Worm (Caenorhabditis elegans) whole organism, late embryonic: ENCODE data around the gene F38E11.9.
A peak's percentile ranks its signal among the peaks of the same experiment; 100 is the strongest.

Experiments used
- F13H6.1 ChIP-seq: sonication (generic microtip); optimal IDR thresholded peaks from 2 replicates; lab custom pipeline; 2016; ENCODE audit warnings: missing genetic modification characterization, missing compliant biosample characterization
- K02D7.2 ChIP-seq: sonication (generic microtip); optimal IDR thresholded peaks from 2 replicates; lab custom pipeline; 2017; ENCODE audit warnings: mild to moderate bottlenecking, missing genetic modification characterization, missing compliant biosample characterization
- K09A11.1 ChIP-seq: sonication (generic microtip); optimal IDR thresholded peaks from 2 replicates; lab custom pipeline; 2017; ENCODE audit warnings: antibody characterized with exemption, mild to moderate bottlenecking, missing genetic modification characterization, missing compliant biosample characterization; ENCODE audit not compliant: insufficient read depth
- ahr-1 ChIP-seq: sonication (generic microtip); optimal IDR thresholded peaks from 2 replicates; lab custom pipeline; 2016; ENCODE audit warnings: missing genetic modification characterization, missing compliant biosample characterization
- ceh-14 ChIP-seq: sonication (generic microtip); optimal IDR thresholded peaks from 2 replicates; lab custom pipeline; 2016; ENCODE audit warnings: missing genotype, missing genetic modification characterization, missing compliant biosample characterization
- ceh-19 ChIP-seq: fragments of 200-800 bp; sonication (Bioruptor generic); optimal IDR thresholded peaks from 2 replicates; lab custom pipeline; 2018; ENCODE audit warnings: mild to moderate bottlenecking, missing genetic modification characterization, missing compliant biosample characterization
- ceh-2 ChIP-seq: sonication (generic microtip); optimal IDR thresholded peaks from 2 replicates; lab custom pipeline; 2016; ENCODE audit warnings: missing genotype, missing genetic modification characterization, missing compliant biosample characterization
- ceh-22 ChIP-seq: sonication (generic microtip); optimal IDR thresholded peaks from 2 replicates; lab custom pipeline; 2017; ENCODE audit warnings: missing biosample characterization, missing genetic modification characterization
- ceh-24 ChIP-seq: sonication (generic microtip); optimal IDR thresholded peaks from 2 replicates; lab custom pipeline; 2016; ENCODE audit warnings: mild to moderate bottlenecking, missing genetic modification characterization, missing compliant biosample characterization
- ceh-31 ChIP-seq: sonication (generic microtip); optimal IDR thresholded peaks from 2 replicates; lab custom pipeline; 2016; ENCODE audit warnings: missing genetic modification characterization, missing compliant biosample characterization
- ceh-45 ChIP-seq: fragments of 200-800 bp; sonication (Bioruptor generic); IDR thresholded peaks from 2 replicates; pipeline ENCODE4 v1.3.6; 2022; ENCODE audit warnings: missing genetic modification reagents, missing genetic modification characterization, missing compliant biosample characterization
- ceh-6 ChIP-seq: fragments of 200-800 bp; sonication (Bioruptor generic); optimal IDR thresholded peaks from 2 replicates; lab custom pipeline; 2018; ENCODE audit warnings: mild to moderate bottlenecking, missing genetic modification characterization, missing compliant biosample characterization
- ceh-9 ChIP-seq: sonication (generic microtip); optimal IDR thresholded peaks from 2 replicates; lab custom pipeline; 2016; ENCODE audit warnings: mild to moderate bottlenecking, missing genetic modification characterization, inconsistent platforms, missing compliant biosample characterization
- che-1 ChIP-seq: sonication (generic microtip); optimal IDR thresholded peaks from 2 replicates; lab custom pipeline; 2016; ENCODE audit warnings: mild to moderate bottlenecking, missing genetic modification characterization, missing compliant biosample characterization
- dmd-4 ChIP-seq: sonication (generic microtip); optimal IDR thresholded peaks from 2 replicates; lab custom pipeline; 2016; ENCODE audit warnings: borderline replicate concordance, missing genetic modification characterization, missing compliant biosample characterization
- dve-1 ChIP-seq: sonication (generic microtip); optimal IDR thresholded peaks from 2 replicates; lab custom pipeline; 2017; ENCODE audit warnings: antibody characterized with exemption, mild to moderate bottlenecking, missing genetic modification characterization, missing compliant biosample characterization
- elt-2 ChIP-seq: sonication (generic microtip); optimal IDR thresholded peaks from 2 replicates; lab custom pipeline; 2016; ENCODE audit warnings: missing genetic modification reagents, missing genetic modification characterization, missing compliant biosample characterization
- elt-4 ChIP-seq: sonication (generic microtip); optimal IDR thresholded peaks from 2 replicates; lab custom pipeline; 2016; ENCODE audit warnings: missing genetic modification characterization, missing compliant biosample characterization
- eyg-1 ChIP-seq: sonication (generic microtip); optimal IDR thresholded peaks from 2 replicates; lab custom pipeline; 2016; ENCODE audit warnings: missing genotype, missing genetic modification characterization, missing compliant biosample characterization
- fax-1 ChIP-seq: sonication (generic microtip); optimal IDR thresholded peaks from 2 replicates; lab custom pipeline; 2016; ENCODE audit warnings: missing genotype, missing genetic modification characterization, missing compliant biosample characterization
- fkh-10 ChIP-seq: fragments of 150-350 bp; optimal IDR thresholded peaks from 2 replicates; lab custom pipeline; 2014; ENCODE audit warnings: missing biosample characterization, missing genetic modification reagents, missing genetic modification characterization
- fkh-6 ChIP-seq: sonication (generic microtip); optimal IDR thresholded peaks from 2 replicates; lab custom pipeline; 2016; ENCODE audit warnings: missing genetic modification characterization, missing compliant biosample characterization
- gmeb-2 ChIP-seq: sonication (generic microtip); optimal IDR thresholded peaks from 2 replicates; lab custom pipeline; 2016; ENCODE audit warnings: missing genetic modification characterization, inconsistent platforms, missing compliant biosample characterization
- hlh-13 ChIP-seq: fragments of 200-800 bp; sonication (Bioruptor generic); optimal IDR thresholded peaks from 2 replicates; lab custom pipeline; 2018; ENCODE audit warnings: mild to moderate bottlenecking, missing genetic modification characterization, missing compliant biosample characterization
- hlh-15 ChIP-seq: sonication (generic microtip); optimal IDR thresholded peaks from 2 replicates; lab custom pipeline; 2016; ENCODE audit warnings: missing genetic modification characterization, missing compliant biosample characterization
- hlh-30 ChIP-seq: sonication (generic microtip); optimal IDR thresholded peaks from 2 replicates; lab custom pipeline; 2017; ENCODE audit warnings: antibody characterized with exemption, missing genetic modification characterization, missing compliant biosample characterization; ENCODE audit not compliant: insufficient read depth
- hlh-8 ChIP-seq: sonication (generic microtip); optimal IDR thresholded peaks from 2 replicates; lab custom pipeline; 2016; ENCODE audit warnings: missing genotype, missing genetic modification characterization, missing compliant biosample characterization
- lim-6 ChIP-seq: sonication (generic microtip); optimal IDR thresholded peaks from 2 replicates; lab custom pipeline; 2016; ENCODE audit warnings: missing genetic modification characterization, missing compliant biosample characterization
- lin-11 ChIP-seq: fragments of 200-800 bp; sonication (Bioruptor generic); optimal IDR thresholded peaks from 2 replicates; lab custom pipeline; 2018; ENCODE audit warnings: mild to moderate bottlenecking, missing genetic modification characterization, missing compliant biosample characterization
- madf-2 ChIP-seq: sonication (generic microtip); optimal IDR thresholded peaks from 2 replicates; lab custom pipeline; 2017; ENCODE audit warnings: missing genetic modification characterization, missing compliant biosample characterization
- nfya-1 ChIP-seq: sonication (generic microtip); optimal IDR thresholded peaks from 2 replicates; lab custom pipeline; 2017; ENCODE audit warnings: missing genetic modification characterization, mild to moderate bottlenecking, missing compliant biosample characterization, antibody characterized with exemption, moderate library complexity
- npax-4 ChIP-seq: sonication (generic microtip); optimal IDR thresholded peaks from 2 replicates; lab custom pipeline; 2016; ENCODE audit warnings: missing genetic modification characterization, missing compliant biosample characterization
- odd-2 ChIP-seq: sonication (generic microtip); optimal IDR thresholded peaks from 2 replicates; lab custom pipeline; 2017; ENCODE audit warnings: antibody characterized with exemption, mild to moderate bottlenecking, missing genetic modification characterization, missing compliant biosample characterization
- pat-9 ChIP-seq: fragments of 200-800 bp; sonication (Bioruptor generic); optimal IDR thresholded peaks from 2 replicates; lab custom pipeline; 2018; ENCODE audit warnings: mild to moderate bottlenecking, missing genetic modification characterization, moderate library complexity, missing compliant biosample characterization
- pax-1 ChIP-seq: fragments of 150-350 bp; optimal IDR thresholded peaks from 2 replicates; lab custom pipeline; 2014; ENCODE audit warnings: missing biosample characterization, missing genetic modification characterization
- pha-2 ChIP-seq: sonication (generic microtip); optimal IDR thresholded peaks from 2 replicates; lab custom pipeline; 2017; ENCODE audit warnings: mild to moderate bottlenecking, missing genetic modification characterization, missing compliant biosample characterization
- sdc-2 ChIP-seq: sonication (generic microtip); optimal IDR thresholded peaks from 2 replicates; lab custom pipeline; 2016; ENCODE audit warnings: missing genotype, missing genetic modification characterization, missing compliant biosample characterization
- sox-4 ChIP-seq: sonication (generic microtip); optimal IDR thresholded peaks from 2 replicates; lab custom pipeline; 2017; ENCODE audit warnings: mild to moderate bottlenecking, missing genetic modification characterization, inconsistent platforms, missing compliant biosample characterization
- syd-9 ChIP-seq: sonication (generic microtip); optimal IDR thresholded peaks from 2 replicates; lab custom pipeline; 2016; ENCODE audit warnings: mild to moderate bottlenecking, missing genetic modification characterization, moderate library complexity, missing compliant biosample characterization
- tbx-2 ChIP-seq: sonication (generic microtip); optimal IDR thresholded peaks from 2 replicates; lab custom pipeline; 2016; ENCODE audit warnings: missing genetic modification characterization, missing compliant biosample characterization
- ttx-3 ChIP-seq: sonication (generic microtip); optimal IDR thresholded peaks from 2 replicates; lab custom pipeline; 2016; ENCODE audit warnings: missing genetic modification reagents, missing genetic modification characterization, missing compliant biosample characterization
- unc-42 ChIP-seq: sonication (generic microtip); optimal IDR thresholded peaks from 2 replicates; lab custom pipeline; 2016; ENCODE audit warnings: missing genotype, missing genetic modification characterization, missing compliant biosample characterization
- unc-55 ChIP-seq: sonication (generic microtip); optimal IDR thresholded peaks from 2 replicates; lab custom pipeline; 2017; ENCODE audit warnings: missing biosample characterization, missing genetic modification reagents, missing genetic modification characterization
- unc-86 ChIP-seq: sonication (generic microtip); optimal IDR thresholded peaks from 2 replicates; lab custom pipeline; 2016; ENCODE audit warnings: missing genetic modification characterization, missing compliant biosample characterization
- zip-5 ChIP-seq: sonication (generic microtip); optimal IDR thresholded peaks from 2 replicates; lab custom pipeline; 2016; ENCODE audit warnings: missing genetic modification characterization, missing compliant biosample characterization
- ztf-16 ChIP-seq: sonication (generic microtip); optimal IDR thresholded peaks from 2 replicates; lab custom pipeline; 2017; ENCODE audit warnings: missing genetic modification characterization, missing compliant biosample characterization

The F38E11.9 gene

DNA sequence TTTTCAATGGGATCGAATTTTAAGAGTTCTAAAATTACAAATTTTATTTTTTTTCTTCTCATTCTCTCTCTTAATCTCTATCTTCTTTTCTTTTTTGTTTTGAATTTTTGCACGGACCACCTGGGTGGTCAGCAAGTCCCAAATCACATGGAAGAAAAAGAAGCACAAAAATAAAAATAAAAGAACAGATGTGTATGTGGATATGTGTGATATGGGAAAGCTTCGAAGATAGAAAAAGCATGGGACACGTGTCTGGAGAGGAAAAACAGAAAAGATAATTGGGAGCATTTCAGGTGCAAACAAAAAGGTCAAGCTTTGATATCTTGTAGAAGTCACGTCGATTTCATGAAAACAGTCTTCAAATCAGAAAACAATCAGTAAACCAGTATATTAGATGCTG, 3.4 kb upstream of the F38E11.9 start, which contains the start of gene hsp-12.6:
Gene hsp-12.6, minus strand, starts transcription at position 20 of the 400 bp plus-strand sequence.
- TF ChIP-seq K02D7.2, result no peak

DNA sequence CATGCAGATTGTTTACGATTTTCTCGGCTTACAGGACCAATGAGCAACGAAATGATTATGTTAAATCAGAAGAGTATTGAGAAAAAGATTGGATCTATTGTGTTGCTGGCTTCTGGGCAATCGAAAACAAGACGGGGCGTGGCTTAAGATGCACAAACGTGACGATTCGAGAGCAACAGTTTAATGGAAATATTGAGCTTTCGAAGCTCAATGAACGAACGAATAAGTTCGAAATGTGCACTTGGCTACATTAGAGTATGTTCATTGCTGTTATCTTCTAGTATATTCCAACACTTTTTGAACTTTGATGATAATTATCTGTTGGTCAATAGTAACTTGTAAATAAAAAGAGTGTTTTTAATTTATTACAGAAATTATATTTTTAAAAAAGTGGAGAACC, 1.6 kb upstream of the F38E11.9 start, which contains the start of gene hsp-12.3:
Gene hsp-12.3, minus strand, starts transcription at position 101 of the 400 bp plus-strand sequence.
- no peak for TF ChIP-seq hlh-8 (tag; lab: Kevin White, UChicago)
- TF ChIP-seq odd-2, result no peak
- TF ChIP-seq ceh-19 (GFP tag; lab: Kevin White, UChicago), result no peak
- no peak for TF ChIP-seq sdc-2 (tag; lab: Kevin White, UChicago)
- TF ChIP-seq elt-2 (tag; lab: Kevin White, UChicago), result no peak
- no peak for TF ChIP-seq hlh-15 (tag; lab: Kevin White, UChicago)
- no peak for TF ChIP-seq unc-55 (GFP tag; lab: Kevin White, UChicago)
- no peak for TF ChIP-seq che-1 (tag; lab: Kevin White, UChicago)
- TF ChIP-seq fkh-6 (tag; lab: Kevin White, UChicago), result no peak
- no peak for TF ChIP-seq ceh-22 (tag; lab: Kevin White, UChicago)
- TF ChIP-seq elt-4 (tag; lab: Kevin White, UChicago), result no peak
- no peak for TF ChIP-seq fax-1 (tag; lab: Kevin White, UChicago)
- TF ChIP-seq dve-1 (tag; lab: Kevin White, UChicago), result no peak
- no peak for TF ChIP-seq hlh-13 (GFP tag; lab: Kevin White, UChicago)

DNA sequence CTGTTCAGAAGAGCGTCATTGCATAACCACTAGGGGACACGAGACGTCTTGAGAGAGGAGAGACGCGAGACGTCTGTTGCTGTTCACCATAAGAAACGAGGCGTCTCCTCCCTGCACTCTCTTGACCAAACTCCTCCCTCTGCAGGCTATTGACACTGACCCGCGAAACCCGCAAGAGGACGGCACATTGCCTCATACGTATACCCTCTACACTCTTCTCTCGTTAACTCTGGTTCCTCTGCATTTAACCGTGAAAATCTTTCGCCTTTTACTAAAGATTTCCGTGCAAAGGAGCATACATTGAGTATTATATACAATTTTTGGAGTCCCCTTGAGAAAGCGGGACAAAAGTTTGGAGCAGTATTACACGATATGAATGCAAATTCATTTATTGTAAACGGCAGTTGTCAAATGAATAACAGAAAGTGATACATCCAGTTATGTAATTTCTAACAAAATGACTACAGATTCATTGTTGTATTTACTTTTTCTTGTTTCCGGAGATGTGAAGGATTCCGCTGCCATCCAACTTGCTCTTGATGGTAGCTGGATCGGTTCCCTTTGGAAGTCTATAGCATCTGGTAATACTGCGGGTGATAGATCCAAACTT, 682 bp upstream of the F38E11.9 start:
- no peak for TF ChIP-seq ceh-45 (GFP tag; lab: Robert Waterston, UW)
- peak; percentile 21 for TF ChIP-seq ttx-3 (tag; lab: Kevin White, UChicago)
- TF ChIP-seq sdc-2 (tag; lab: Kevin White, UChicago), result peak; percentile 37
- TF ChIP-seq unc-55 (GFP tag; lab: Kevin White, UChicago), result peak; percentile 50
- TF ChIP-seq unc-86, result no peak
- no peak for TF ChIP-seq lim-6 (tag; lab: Kevin White, UChicago)
- TF ChIP-seq sox-4, result no peak
- TF ChIP-seq K02D7.2, result no peak
- TF ChIP-seq pat-9 (tag; lab: Kevin White, UChicago), result no peak
- no peak for TF ChIP-seq zip-5
- TF ChIP-seq ceh-6 (GFP tag; lab: Kevin White, UChicago), result no peak
- no peak for TF ChIP-seq lin-11 (tag; lab: Kevin White, UChicago)
- TF ChIP-seq dmd-4 (tag; lab: Kevin White, UChicago), result no peak
- TF ChIP-seq eyg-1 (tag; lab: Kevin White, UChicago), result no peak
- no peak for TF ChIP-seq fax-1 (tag; lab: Kevin White, UChicago)
- no peak for TF ChIP-seq ahr-1 (tag; lab: Kevin White, UChicago)
- peak; percentile 52 for TF ChIP-seq dve-1 (tag; lab: Kevin White, UChicago)
- peak; percentile 50 for TF ChIP-seq ceh-14 (tag; lab: Kevin White, UChicago)
- TF ChIP-seq unc-42, result peak; percentile 79
- no peak for TF ChIP-seq ceh-9
- TF ChIP-seq odd-2, result no peak
- peak; percentile 7 for TF ChIP-seq pha-2
- no peak for TF ChIP-seq npax-4 (tag; lab: Kevin White, UChicago)
- peak; percentile 80 for TF ChIP-seq hlh-30 (tag; lab: Kevin White, UChicago)
- peak; percentile 7 for TF ChIP-seq madf-2 (tag; lab: Kevin White, UChicago)
- TF ChIP-seq ceh-24, result no peak
- TF ChIP-seq elt-2 (tag; lab: Kevin White, UChicago), result peak; percentile 77
- TF ChIP-seq fkh-10 (GFP tag; lab: Kevin White, UChicago), result no peak
- TF ChIP-seq F13H6.1 (tag; lab: Kevin White, UChicago), result peak; percentile 42
- peak; percentile 40 for TF ChIP-seq ztf-16 (tag; lab: Kevin White, UChicago)
- TF ChIP-seq K09A11.1 (tag; lab: Kevin White, UChicago), result no peak
- TF ChIP-seq elt-4 (tag; lab: Kevin White, UChicago), result no peak
- no peak for TF ChIP-seq gmeb-2 (tag; lab: Kevin White, UChicago)
- TF ChIP-seq tbx-2 (tag; lab: Kevin White, UChicago), result peak; percentile 87
- TF ChIP-seq nfya-1 (tag; lab: Kevin White, UChicago), result peak; percentile 83
- no peak for TF ChIP-seq hlh-13 (GFP tag; lab: Kevin White, UChicago)
- TF ChIP-seq pax-1 (tag; lab: Kevin White, UChicago), result peak; percentile 59
- peak; percentile 33 for TF ChIP-seq che-1 (tag; lab: Kevin White, UChicago)
- TF ChIP-seq ceh-31, result peak; percentile 86
- peak; percentile 41 for TF ChIP-seq ceh-2
- TF ChIP-seq syd-9 (tag; lab: Kevin White, UChicago), result peak; percentile 59
- peak; percentile 26 for TF ChIP-seq hlh-8 (tag; lab: Kevin White, UChicago)
